Worm (Caenorhabditis elegans) whole organism, midembryonic: ENCODE measurements around the gene jamp-1.
"Not testable (repeated sequence)": the region's sequence is repeated elsewhere in the genome, so short reads cannot be mapped to it uniquely, and the experiment has no call there.

Experiments used
- T22C8.4 ChIP-seq: fragments of 200-800 bp; sonication (Bioruptor generic); IDR thresholded peaks from 2 replicates; pipeline ENCODE4 v1.3.6; 2022; ENCODE audit warnings: missing genetic modification characterization, missing compliant biosample characterization
- cog-1 ChIP-seq: sonication (generic microtip); optimal IDR thresholded peaks from 2 replicates; lab custom pipeline; 2016; ENCODE audit warnings: missing genetic modification characterization, missing compliant biosample characterization
- flt-1 ChIP-seq: fragments of 200-800 bp; sonication (Bioruptor generic); IDR thresholded peaks from 2 replicates; pipeline ENCODE4 v1.3.6; 2022; ENCODE audit warnings: missing genetic modification characterization, missing compliant biosample characterization
- klf-2 ChIP-seq: fragments of 200-800 bp; sonication (Bioruptor generic); conservative IDR thresholded peaks from 2 replicates; pipeline ENCODE4 v1.3.6; 2022; ENCODE audit warnings: missing genetic modification reagents, missing genetic modification characterization, missing compliant biosample characterization
- med-1 ChIP-seq: sonication (generic microtip); optimal IDR thresholded peaks from 2 replicates; lab custom pipeline; 2017; ENCODE audit warnings: missing genetic modification characterization, mild to moderate bottlenecking, missing compliant biosample characterization, antibody characterized with exemption, missing genetic modification reagents; ENCODE audit not compliant: insufficient read depth
- ref-1 ChIP-seq: fragments of 200-800 bp; sonication (Bioruptor generic); conservative IDR thresholded peaks from 2 replicates; pipeline ENCODE4 v1.3.6; 2022; ENCODE audit warnings: missing genetic modification reagents, missing genetic modification characterization, missing compliant biosample characterization
- tab-1 ChIP-seq: fragments of 200-800 bp; sonication (Bioruptor generic); IDR thresholded peaks from 2 replicates; pipeline ENCODE4 v1.3.6; 2022; ENCODE audit warnings: missing genetic modification characterization, missing compliant biosample characterization
- ztf-23 ChIP-seq: fragments of 200-800 bp; sonication (Bioruptor generic); IDR thresholded peaks from 2 replicates; pipeline ENCODE4 v1.3.6; 2022; ENCODE audit warnings: missing genetic modification reagents, missing genetic modification characterization, missing compliant biosample characterization
- ztf-29 ChIP-seq: fragments of 200-800 bp; sonication (Bioruptor generic); IDR thresholded peaks from 2 replicates; pipeline ENCODE4 v1.3.6; 2022; ENCODE audit warnings: missing genetic modification reagents, missing genetic modification characterization, missing compliant biosample characterization

Gene jamp-1

DNA sequence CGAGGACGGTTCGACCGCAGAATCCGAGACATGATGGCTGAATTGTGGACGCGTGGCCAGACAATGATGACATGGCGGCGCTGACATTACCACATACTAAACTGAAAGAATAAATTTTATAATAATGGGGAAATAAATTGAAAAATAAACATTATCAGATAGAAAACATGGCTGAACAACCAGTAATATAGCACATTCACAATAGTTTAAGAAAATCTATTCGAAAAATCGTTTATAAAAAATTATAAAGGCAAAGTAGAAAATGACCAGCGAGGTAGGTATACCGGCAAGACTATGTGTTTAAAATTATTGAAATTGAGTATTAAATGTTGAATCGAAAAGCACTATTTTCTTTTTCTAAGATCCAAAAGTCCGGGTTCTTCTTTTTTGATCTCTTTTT is at the start of gene jamp-1:
jamp-1 (minus strand) TSS at position 101 of the 400 bp plus-strand sequence.
- TF ChIP-seq T22C8.4 (no peak), ref-1 (no peak), ztf-23 (GFP tag; lab: Robert Waterston, UW) (no peak), flt-1 (GFP tag; lab: Robert Waterston, UW) (no peak), cog-1 (tag; lab: Kevin White, UChicago) (no peak), klf-2 (GFP tag; lab: Robert Waterston, UW) (no peak), ztf-29 (GFP tag; lab: Robert Waterston, UW) (no peak), tab-1 (GFP tag; lab: Robert Waterston, UW) (no peak), med-1 (no peak)

DNA sequence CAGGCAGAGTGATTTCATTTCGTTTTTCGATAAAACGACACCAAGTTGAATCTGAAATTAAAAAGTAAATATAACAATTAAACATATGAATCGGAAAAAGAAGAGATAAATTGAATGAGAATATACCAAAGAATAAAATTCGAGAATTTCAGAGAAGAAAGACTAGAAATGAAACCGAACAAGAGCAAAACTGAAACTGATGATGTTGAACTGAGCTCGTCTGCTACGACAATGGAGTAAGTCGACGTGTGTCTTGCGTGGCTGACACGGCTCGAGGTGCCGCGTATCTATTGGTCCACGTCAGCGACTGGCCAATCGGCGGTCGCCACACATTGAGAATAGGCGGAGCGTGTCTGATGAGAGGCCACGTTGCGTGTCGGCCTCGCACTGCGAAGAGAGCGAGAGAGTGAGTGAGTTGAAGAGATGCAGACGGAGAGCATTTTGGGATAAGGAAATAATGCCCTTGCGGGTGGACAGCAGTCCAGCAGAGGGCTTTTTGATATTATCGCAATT is 49.5 kb upstream of the jamp-1 start, which contains the start of gene crt-1:
crt-1 (minus strand) TSS at position 51 of the 513 bp plus-strand sequence.
- peak; percentile 79 for TF ChIP-seq cog-1 (tag; lab: Kevin White, UChicago)
- TF ChIP-seq flt-1 (GFP tag; lab: Robert Waterston, UW), result peak; percentile 61
- no peak for TF ChIP-seq med-1

DNA sequence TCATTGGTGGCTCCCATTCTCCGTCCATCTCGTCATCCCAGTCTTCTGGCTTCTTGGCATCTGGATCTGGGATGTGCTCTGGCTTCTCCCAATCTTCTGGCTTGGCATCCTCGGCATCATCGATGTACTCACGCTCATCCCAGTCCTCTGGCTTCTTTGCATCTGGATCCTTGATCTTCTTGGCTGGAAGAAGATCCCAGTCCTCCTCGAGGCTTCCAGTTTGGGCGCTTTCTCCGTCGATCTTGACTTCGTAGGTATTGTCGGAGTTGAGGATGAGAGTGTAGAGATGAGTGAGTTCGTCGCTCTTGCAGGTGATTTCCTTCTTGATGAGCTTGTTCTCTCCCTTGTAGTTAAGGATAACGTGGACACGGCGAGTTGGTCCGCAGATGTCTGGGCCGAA is 48.6 kb upstream of the jamp-1 start:
- TF ChIP-seq tab-1 (GFP tag; lab: Robert Waterston, UW), result 0 out of 2 replicates have a peak, but pooled peaks have one; percentile 5
- TF ChIP-seq ref-1, result no peak

DNA sequence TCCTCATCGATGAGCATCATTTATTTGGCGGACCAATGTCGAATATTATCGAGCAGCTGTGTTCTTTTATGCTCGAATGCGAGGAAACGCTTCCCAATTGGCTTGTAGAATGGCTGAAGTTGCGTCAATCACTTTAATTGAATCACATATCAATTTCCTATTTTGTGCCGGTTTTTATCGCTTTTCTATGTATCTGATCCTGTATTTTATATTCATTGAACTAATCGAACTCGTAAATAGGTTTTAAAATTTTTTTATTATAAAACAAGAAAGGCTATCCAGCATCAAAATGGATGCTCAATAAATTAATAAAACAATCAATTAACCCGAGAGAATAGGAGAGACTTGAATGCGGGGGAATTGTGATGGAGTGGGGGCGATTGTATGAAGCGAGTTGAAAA is 47.7 kb upstream of the jamp-1 start:
- TF ChIP-seq tab-1 (GFP tag; lab: Robert Waterston, UW) (no peak), med-1 (peak; percentile 4), cog-1 (tag; lab: Kevin White, UChicago) (no peak), ref-1 (no peak), klf-2 (GFP tag; lab: Robert Waterston, UW) (no peak), flt-1 (GFP tag; lab: Robert Waterston, UW) (0 out of 2 replicates have a peak, but pooled peaks have one; percentile 27)

DNA sequence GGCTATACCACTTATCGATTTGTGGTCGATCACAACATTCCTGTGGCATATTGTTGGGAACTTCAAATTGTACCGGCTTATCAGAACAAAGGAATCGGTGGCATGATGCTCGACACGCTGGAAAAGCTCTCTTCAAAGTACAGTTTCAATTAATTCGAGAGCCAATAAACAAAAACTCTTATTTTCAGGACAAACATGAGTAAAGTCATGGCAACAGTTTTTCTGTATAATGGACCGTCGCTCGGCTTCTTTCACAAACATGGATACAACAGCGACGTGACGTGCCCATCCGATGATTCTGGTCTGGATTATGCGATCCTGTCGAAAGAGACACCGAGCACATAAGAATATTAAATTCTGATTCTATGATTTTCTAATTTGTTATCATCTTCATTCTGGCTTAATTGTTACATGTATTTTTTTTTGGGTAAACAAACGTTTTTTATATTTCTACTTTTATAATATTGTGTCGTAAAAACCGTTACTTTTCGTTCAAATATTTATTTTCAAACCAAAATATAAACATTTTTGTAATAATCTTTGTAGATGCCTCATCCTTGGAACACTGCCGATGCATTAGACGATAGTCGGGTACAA is 45.6 kb upstream of the jamp-1 start, which contains the start of gene smut-1:
smut-1 (plus strand) TSS at position 547 of the 597 bp plus-strand sequence.
- TF ChIP-seq cog-1 (tag; lab: Kevin White, UChicago), result no peak
- TF ChIP-seq med-1, result no peak
- no peak for TF ChIP-seq klf-2 (GFP tag; lab: Robert Waterston, UW)
- no peak for TF ChIP-seq ref-1

DNA sequence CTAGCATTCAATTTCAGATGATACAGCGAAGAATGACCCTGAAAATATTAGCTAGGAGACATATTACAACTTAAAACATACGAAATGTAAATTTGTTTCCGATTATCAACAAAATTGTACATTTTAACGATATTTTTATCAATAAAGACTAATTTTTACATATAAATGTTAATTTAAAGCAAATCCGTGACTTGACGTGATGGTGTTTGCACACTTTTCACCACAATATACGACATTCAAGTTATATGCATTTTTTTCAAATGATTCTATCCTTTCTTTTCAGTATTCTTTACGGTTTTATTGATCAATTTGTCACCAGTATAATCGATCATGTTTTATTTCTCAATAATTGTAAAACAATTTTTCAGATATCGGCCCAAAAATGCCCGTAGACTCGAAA is 44.8 kb upstream of the jamp-1 start, which contains the start of gene Y38A10A.7:
Y38A10A.7 (plus strand) TSS at position 369 of the 400 bp plus-strand sequence.
- TF ChIP-seq ref-1 (no peak), tab-1 (GFP tag; lab: Robert Waterston, UW) (no peak), med-1 (no peak), ztf-23 (GFP tag; lab: Robert Waterston, UW) (no peak), flt-1 (GFP tag; lab: Robert Waterston, UW) (no peak), T22C8.4 (no peak), ztf-29 (GFP tag; lab: Robert Waterston, UW) (no peak), cog-1 (tag; lab: Kevin White, UChicago) (no peak), klf-2 (GFP tag; lab: Robert Waterston, UW) (no peak)

DNA sequence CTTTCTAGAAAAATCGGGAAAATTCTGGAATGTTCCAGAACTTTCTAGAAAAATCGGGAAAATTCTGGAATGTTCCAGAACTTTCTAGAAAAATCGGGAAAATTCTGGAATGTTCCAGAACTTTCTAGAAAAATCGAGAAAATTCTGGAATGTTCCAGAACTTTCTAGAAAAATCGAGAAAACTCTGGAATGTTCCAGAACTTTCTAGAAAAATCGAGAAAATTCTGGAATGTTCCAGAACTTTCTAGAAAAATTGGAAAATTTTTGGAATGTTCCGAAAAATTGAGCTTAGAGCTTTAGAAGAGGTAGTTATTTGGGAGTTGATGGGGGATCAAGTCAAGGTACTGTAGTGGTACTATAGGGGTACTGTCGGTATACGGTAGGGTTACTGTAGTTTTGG is 37.9 kb upstream of the jamp-1 start:
- peak; percentile 23; the same call in 1 of the 2 replicates for TF ChIP-seq flt-1 (GFP tag; lab: Robert Waterston, UW)

DNA sequence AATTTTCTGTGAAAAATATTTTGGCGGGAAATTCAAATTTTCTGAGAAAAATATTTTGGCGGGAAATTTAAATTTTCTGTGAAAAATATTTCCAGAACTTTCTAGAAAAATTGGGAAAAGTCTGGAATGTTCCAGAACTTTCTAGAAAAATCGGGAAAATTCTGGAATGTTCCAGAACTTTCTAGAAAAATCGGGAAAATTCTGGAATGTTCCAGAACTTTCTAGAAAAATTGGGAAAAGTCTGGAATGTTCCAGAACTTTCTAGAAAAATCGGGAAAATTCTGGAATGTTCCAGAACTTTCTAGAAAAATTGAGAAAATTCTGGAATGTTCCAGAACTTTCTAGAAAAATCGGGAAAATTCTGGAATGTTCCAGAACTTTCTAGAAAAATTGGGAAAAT is 21.1 kb upstream of the jamp-1 start:
- TF ChIP-seq flt-1 (GFP tag; lab: Robert Waterston, UW), result 0 out of 2 replicates have a peak, but pooled peaks have one; percentile 9

DNA sequence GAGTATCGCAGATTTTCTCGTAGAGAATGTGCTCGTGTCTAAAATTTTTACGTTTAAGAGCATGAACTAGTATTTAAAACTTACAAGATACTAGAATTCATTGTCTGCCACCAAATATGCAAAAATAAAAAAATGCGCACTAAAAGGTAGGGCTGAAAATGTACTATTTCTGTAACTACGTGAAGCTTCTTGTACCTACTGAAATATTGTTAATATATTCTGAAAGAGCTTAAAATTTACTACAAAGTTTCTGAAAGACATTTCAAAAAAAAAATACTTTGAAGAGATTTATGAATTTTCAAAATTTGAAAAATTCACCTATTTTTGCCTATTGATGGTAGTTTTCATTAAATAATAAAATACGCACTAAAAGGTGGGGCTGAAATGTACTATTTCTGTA is 18.9 kb upstream of the jamp-1 start, which contains the start of gene fbxa-214:
fbxa-214 (minus strand) TSS at position 101 of the 400 bp plus-strand sequence.
- not testable (repeated sequence) for TF ChIP-seq ref-1; T22C8.4; ztf-23 (GFP tag; lab: Robert Waterston, UW)

DNA sequence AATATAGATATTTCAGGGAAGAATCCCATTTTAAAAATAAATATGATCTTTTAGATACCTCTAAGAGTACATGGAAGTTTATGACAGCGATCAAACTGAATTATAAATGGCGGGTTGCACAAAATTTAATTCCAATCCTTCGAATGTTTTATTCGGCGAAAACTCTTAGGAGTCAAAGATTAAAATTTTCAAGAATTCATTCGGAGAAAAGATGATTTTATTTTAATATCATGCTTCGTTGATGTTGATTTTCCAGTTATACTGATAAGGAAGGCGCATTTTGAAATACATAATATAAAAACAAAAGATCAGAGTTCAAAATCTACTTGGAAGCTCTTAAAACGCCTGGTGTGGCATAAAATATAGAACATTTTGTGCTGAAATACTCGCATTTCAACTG is 16.1 kb upstream of the jamp-1 start, which contains the start of gene srh-10:
srh-10 (minus strand) TSS at position 29 of the 400 bp plus-strand sequence.
- TF ChIP-seq med-1 (no peak), ztf-29 (GFP tag; lab: Robert Waterston, UW) (no peak), ztf-23 (GFP tag; lab: Robert Waterston, UW) (no peak), ref-1 (no peak)

DNA sequence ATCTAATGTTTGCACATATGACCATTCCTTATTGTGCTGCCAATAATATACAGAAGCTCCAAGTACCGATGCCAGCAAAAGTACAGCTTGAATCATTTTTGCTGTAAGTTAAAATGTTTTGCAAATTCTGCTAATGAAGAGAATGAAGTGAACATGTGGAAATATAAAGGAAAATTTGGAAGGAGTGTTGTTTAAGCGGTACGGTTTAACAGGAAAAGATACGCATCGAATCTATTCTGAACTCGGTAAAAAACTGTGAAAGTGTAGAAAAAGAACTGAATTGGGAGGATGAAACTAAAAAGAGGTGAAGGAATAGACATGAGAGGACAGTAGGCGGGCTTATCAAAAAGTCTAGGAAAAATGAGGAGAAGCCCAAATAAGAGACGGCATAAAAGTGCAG is 12.3 kb upstream of the jamp-1 start, which contains the start of gene Y38A10A.2:
Y38A10A.2 (minus strand) TSS at position 101 of the 400 bp plus-strand sequence.
- no peak for TF ChIP-seq flt-1 (GFP tag; lab: Robert Waterston, UW)
- TF ChIP-seq tab-1 (GFP tag; lab: Robert Waterston, UW), result no peak
- TF ChIP-seq ztf-29 (GFP tag; lab: Robert Waterston, UW), result no peak
- TF ChIP-seq cog-1 (tag; lab: Kevin White, UChicago), result no peak
- no peak for TF ChIP-seq T22C8.4
- no peak for TF ChIP-seq ref-1
- TF ChIP-seq klf-2 (GFP tag; lab: Robert Waterston, UW), result no peak
